Worm (Caenorhabditis elegans) whole organism, late embryonic: Measurements from ENCODE around the gene Y110A2AL.7.

Experiments used
- C08G9.2 ChIP-seq: sonication (generic microtip); optimal IDR thresholded peaks from 2 replicates; lab custom pipeline; 2016; ENCODE audit warnings: mild to moderate bottlenecking, missing genetic modification characterization, moderate library complexity, missing compliant biosample characterization
- F13H6.1 ChIP-seq: sonication (generic microtip); optimal IDR thresholded peaks from 2 replicates; lab custom pipeline; 2016; ENCODE audit warnings: missing genetic modification characterization, missing compliant biosample characterization
- K09A11.1 ChIP-seq: sonication (generic microtip); optimal IDR thresholded peaks from 2 replicates; lab custom pipeline; 2017; ENCODE audit warnings: antibody characterized with exemption, mild to moderate bottlenecking, missing genetic modification characterization, missing compliant biosample characterization; ENCODE audit not compliant: insufficient read depth
- T23F11.4 ChIP-seq: fragments of 200-800 bp; sonication (Bioruptor generic); optimal IDR thresholded peaks from 2 replicates; lab custom pipeline; 2018; ENCODE audit warnings: mild to moderate bottlenecking, missing genetic modification characterization, missing compliant biosample characterization
- ceh-14 ChIP-seq: sonication (generic microtip); optimal IDR thresholded peaks from 2 replicates; lab custom pipeline; 2016; ENCODE audit warnings: missing genotype, missing genetic modification characterization, missing compliant biosample characterization
- ceh-18 ChIP-seq: sonication (generic microtip); optimal IDR thresholded peaks from 2 replicates; lab custom pipeline; 2016; ENCODE audit warnings: missing genetic modification characterization, missing compliant biosample characterization
- ceh-30 ChIP-seq: fragments of 150-350 bp; optimal IDR thresholded peaks from 2 replicates; lab custom pipeline; 2014; ENCODE audit warnings: missing biosample characterization, missing genetic modification characterization
- ceh-48 ChIP-seq: sonication (generic microtip); optimal IDR thresholded peaks from 2 replicates; lab custom pipeline; 2016; ENCODE audit warnings: missing genetic modification characterization, inconsistent platforms, missing compliant biosample characterization
- ceh-6 ChIP-seq: fragments of 200-800 bp; sonication (Bioruptor generic); optimal IDR thresholded peaks from 2 replicates; lab custom pipeline; 2018; ENCODE audit warnings: mild to moderate bottlenecking, missing genetic modification characterization, missing compliant biosample characterization
- ceh-9 ChIP-seq: sonication (generic microtip); optimal IDR thresholded peaks from 2 replicates; lab custom pipeline; 2016; ENCODE audit warnings: mild to moderate bottlenecking, missing genetic modification characterization, inconsistent platforms, missing compliant biosample characterization
- che-1 ChIP-seq: sonication (generic microtip); optimal IDR thresholded peaks from 2 replicates; lab custom pipeline; 2016; ENCODE audit warnings: mild to moderate bottlenecking, missing genetic modification characterization, missing compliant biosample characterization
- dmd-4 ChIP-seq: sonication (generic microtip); optimal IDR thresholded peaks from 2 replicates; lab custom pipeline; 2016; ENCODE audit warnings: borderline replicate concordance, missing genetic modification characterization, missing compliant biosample characterization
- eyg-1 ChIP-seq: sonication (generic microtip); optimal IDR thresholded peaks from 2 replicates; lab custom pipeline; 2016; ENCODE audit warnings: missing genotype, missing genetic modification characterization, missing compliant biosample characterization
- fax-1 ChIP-seq: sonication (generic microtip); optimal IDR thresholded peaks from 2 replicates; lab custom pipeline; 2016; ENCODE audit warnings: missing genotype, missing genetic modification characterization, missing compliant biosample characterization
- fkh-10 ChIP-seq: fragments of 150-350 bp; optimal IDR thresholded peaks from 2 replicates; lab custom pipeline; 2014; ENCODE audit warnings: missing biosample characterization, missing genetic modification reagents, missing genetic modification characterization
- fkh-6 ChIP-seq: sonication (generic microtip); optimal IDR thresholded peaks from 2 replicates; lab custom pipeline; 2016; ENCODE audit warnings: missing genetic modification characterization, missing compliant biosample characterization
- gmeb-2 ChIP-seq: sonication (generic microtip); optimal IDR thresholded peaks from 2 replicates; lab custom pipeline; 2016; ENCODE audit warnings: missing genetic modification characterization, inconsistent platforms, missing compliant biosample characterization
- hlh-13 ChIP-seq: fragments of 200-800 bp; sonication (Bioruptor generic); optimal IDR thresholded peaks from 2 replicates; lab custom pipeline; 2018; ENCODE audit warnings: mild to moderate bottlenecking, missing genetic modification characterization, missing compliant biosample characterization
- hlh-6 ChIP-seq: sonication (generic microtip); optimal IDR thresholded peaks from 2 replicates; lab custom pipeline; 2016; ENCODE audit warnings: missing genotype, missing genetic modification characterization, missing compliant biosample characterization
- hlh-8 ChIP-seq: sonication (generic microtip); optimal IDR thresholded peaks from 2 replicates; lab custom pipeline; 2016; ENCODE audit warnings: missing genotype, missing genetic modification characterization, missing compliant biosample characterization
- lin-11 ChIP-seq: fragments of 200-800 bp; sonication (Bioruptor generic); optimal IDR thresholded peaks from 2 replicates; lab custom pipeline; 2018; ENCODE audit warnings: mild to moderate bottlenecking, missing genetic modification characterization, missing compliant biosample characterization
- madf-2 ChIP-seq: sonication (generic microtip); optimal IDR thresholded peaks from 2 replicates; lab custom pipeline; 2017; ENCODE audit warnings: missing genetic modification characterization, missing compliant biosample characterization
- nfya-1 ChIP-seq: sonication (generic microtip); optimal IDR thresholded peaks from 2 replicates; lab custom pipeline; 2017; ENCODE audit warnings: missing genetic modification characterization, mild to moderate bottlenecking, missing compliant biosample characterization, antibody characterized with exemption, moderate library complexity
- nhr-11 ChIP-seq: fragments of 150-350 bp; optimal IDR thresholded peaks from 2 replicates; lab custom pipeline; 2014; ENCODE audit warnings: missing biosample characterization, missing genetic modification characterization
- nhr-232 ChIP-seq: sonication (generic microtip); optimal IDR thresholded peaks from 2 replicates; lab custom pipeline; 2016; ENCODE audit warnings: missing genetic modification characterization, missing compliant biosample characterization
- pag-3 ChIP-seq: sonication (generic microtip); optimal IDR thresholded peaks from 2 replicates; lab custom pipeline; 2016; ENCODE audit warnings: missing compliant biosample characterization, missing genetic modification characterization, borderline replicate concordance
- pat-9 ChIP-seq: fragments of 200-800 bp; sonication (Bioruptor generic); optimal IDR thresholded peaks from 2 replicates; lab custom pipeline; 2018; ENCODE audit warnings: mild to moderate bottlenecking, missing genetic modification characterization, moderate library complexity, missing compliant biosample characterization
- pax-1 ChIP-seq: fragments of 150-350 bp; optimal IDR thresholded peaks from 2 replicates; lab custom pipeline; 2014; ENCODE audit warnings: missing biosample characterization, missing genetic modification characterization
- pha-4 ChIP-seq: fragments of 150-350 bp; optimal IDR thresholded peaks from 2 replicates; lab custom pipeline; 2018; ENCODE audit warnings: missing biosample characterization, missing genetic modification reagents, missing genetic modification characterization
- pros-1 ChIP-seq: fragments of 150-350 bp; optimal IDR thresholded peaks from 2 replicates; lab custom pipeline; 2014; ENCODE audit warnings: missing biosample characterization, missing genetic modification reagents, missing genetic modification characterization
- sox-2 ChIP-seq: fragments of 200-800 bp; sonication (Bioruptor generic); IDR thresholded peaks from 2 replicates; pipeline ENCODE4 v1.3.6; 2022; ENCODE audit warnings: missing genetic modification reagents, missing genetic modification characterization, missing compliant biosample characterization
- sox-4 ChIP-seq: sonication (generic microtip); optimal IDR thresholded peaks from 2 replicates; lab custom pipeline; 2017; ENCODE audit warnings: mild to moderate bottlenecking, missing genetic modification characterization, inconsistent platforms, missing compliant biosample characterization
- tbx-2 ChIP-seq: sonication (generic microtip); optimal IDR thresholded peaks from 2 replicates; lab custom pipeline; 2016; ENCODE audit warnings: missing genetic modification characterization, missing compliant biosample characterization
- tbx-7 ChIP-seq: sonication (generic microtip); optimal IDR thresholded peaks from 2 replicates; lab custom pipeline; 2016; ENCODE audit warnings: missing genotype, missing genetic modification characterization, missing compliant biosample characterization
- ttx-3 ChIP-seq: sonication (generic microtip); optimal IDR thresholded peaks from 2 replicates; lab custom pipeline; 2016; ENCODE audit warnings: missing genetic modification reagents, missing genetic modification characterization, missing compliant biosample characterization
- unc-55 ChIP-seq: sonication (generic microtip); optimal IDR thresholded peaks from 2 replicates; lab custom pipeline; 2017; ENCODE audit warnings: missing biosample characterization, missing genetic modification reagents, missing genetic modification characterization
- unc-86 ChIP-seq: sonication (generic microtip); optimal IDR thresholded peaks from 2 replicates; lab custom pipeline; 2016; ENCODE audit warnings: missing genetic modification characterization, missing compliant biosample characterization

Gene Y110A2AL.7

DNA sequence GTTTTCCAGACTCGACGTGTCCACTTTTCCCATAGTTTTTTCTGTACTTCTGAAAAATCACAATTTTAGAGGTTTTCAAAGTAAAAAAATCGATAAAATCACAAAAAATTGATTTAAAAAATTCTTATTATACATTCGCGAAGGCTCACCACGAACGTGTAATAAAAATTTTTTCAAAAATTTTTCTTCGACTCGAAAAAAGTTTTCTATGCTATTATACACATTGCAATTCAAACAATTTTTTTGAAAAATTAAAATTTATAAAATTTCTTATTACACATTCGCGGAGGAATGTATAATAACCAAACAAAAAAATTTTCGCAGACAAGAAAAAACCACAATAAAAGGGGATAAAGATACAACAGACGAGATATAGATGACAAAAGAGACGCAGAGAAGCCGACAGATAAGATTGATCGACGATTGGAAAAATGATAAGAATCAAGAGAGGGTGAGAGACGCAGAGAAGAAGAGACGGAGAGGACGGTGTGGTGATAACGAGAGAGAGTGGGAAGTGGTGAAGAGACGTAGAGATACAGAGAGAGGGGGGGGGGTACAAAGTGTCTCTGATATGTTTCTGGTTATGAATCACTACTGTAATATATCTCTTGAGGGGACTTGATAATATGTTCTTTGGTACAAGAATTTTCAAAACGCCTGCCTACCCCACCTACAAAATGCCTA lies 42.3 kb downstream of the Y110A2AL.7 start, which contains the start of gene nhr-119 (continued):
- TF ChIP-seq pax-1 (tag; lab: Kevin White, UChicago) (no peak), ceh-30 (no peak), che-1 (no peak), eyg-1 (tag; lab: Kevin White, UChicago) (no peak), tbx-2 (tag; lab: Kevin White, UChicago) (no peak), fkh-10 (no peak), unc-55 (GFP tag; lab: Kevin White, UChicago) (peak; percentile 97), nfya-1 (tag; lab: Kevin White, UChicago) (no peak), hlh-6 (tag; lab: Kevin White, UChicago) (no peak), sox-2 (GFP tag; lab: Robert Waterston, UW) (no peak), fkh-6 (tag; lab: Kevin White, UChicago) (no peak)

DNA sequence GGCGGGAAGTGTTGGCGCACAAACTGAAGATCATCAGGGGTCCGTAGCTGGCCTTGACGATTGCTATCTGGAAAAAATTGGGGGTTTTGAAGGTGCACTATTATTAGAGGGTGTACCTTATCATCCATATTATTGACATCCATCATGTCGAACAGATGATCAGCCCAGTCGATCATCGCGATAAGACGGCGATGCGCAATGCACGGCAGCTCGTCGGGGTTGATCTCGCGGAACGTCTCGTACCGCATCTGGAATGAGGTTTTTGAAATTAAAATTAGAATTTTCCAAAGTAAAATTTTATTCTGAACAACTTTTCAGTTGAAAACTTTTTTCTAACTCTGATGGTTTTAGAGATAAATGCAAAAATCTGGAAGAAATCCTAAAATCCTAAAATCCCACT lies 45.0 kb downstream of the Y110A2AL.7 start:
- no peak for TF ChIP-seq dmd-4 (tag; lab: Kevin White, UChicago)
- TF ChIP-seq nhr-11 (tag; lab: Kevin White, UChicago) = no peak
- no peak for TF ChIP-seq hlh-8 (tag; lab: Kevin White, UChicago)
- TF ChIP-seq hlh-13 (GFP tag; lab: Kevin White, UChicago) = no peak
- TF ChIP-seq unc-86 (tag; lab: Kevin White, UChicago) = no peak
- TF ChIP-seq pros-1 (tag; lab: Kevin White, UChicago) = no peak

DNA sequence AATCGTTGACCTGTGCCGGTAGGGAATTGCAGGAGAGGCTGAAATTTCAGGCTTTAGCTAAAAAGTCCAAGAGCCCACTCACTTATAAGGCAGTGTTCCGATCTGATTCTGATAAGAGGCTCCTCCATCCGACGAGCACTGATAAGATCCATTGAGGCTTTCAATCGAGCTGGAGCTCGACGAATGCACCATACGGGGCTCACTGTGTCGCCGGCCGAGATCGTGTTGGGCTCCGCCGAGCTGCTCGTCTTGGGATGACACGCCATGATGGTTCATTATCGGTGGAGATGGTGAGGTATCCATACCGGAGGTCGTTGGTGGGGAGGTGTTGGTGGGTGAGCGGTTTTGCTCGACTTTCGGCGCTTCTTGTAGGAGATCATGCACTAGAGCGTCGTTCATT lies 46.6 kb downstream of the Y110A2AL.7 start:
- TF ChIP-seq nhr-232 (no peak), K09A11.1 (no peak), pag-3 (tag; lab: Kevin White, UChicago) (no peak), pat-9 (tag; lab: Kevin White, UChicago) (no peak), ceh-14 (tag; lab: Kevin White, UChicago) (no peak), ceh-9 (no peak), ttx-3 (tag; lab: Kevin White, UChicago) (no peak), dmd-4 (tag; lab: Kevin White, UChicago) (no peak), tbx-2 (tag; lab: Kevin White, UChicago) (no peak), nfya-1 (tag; lab: Kevin White, UChicago) (no peak), ceh-6 (GFP tag; lab: Kevin White, UChicago) (no peak), F13H6.1 (tag; lab: Kevin White, UChicago) (no peak)

DNA sequence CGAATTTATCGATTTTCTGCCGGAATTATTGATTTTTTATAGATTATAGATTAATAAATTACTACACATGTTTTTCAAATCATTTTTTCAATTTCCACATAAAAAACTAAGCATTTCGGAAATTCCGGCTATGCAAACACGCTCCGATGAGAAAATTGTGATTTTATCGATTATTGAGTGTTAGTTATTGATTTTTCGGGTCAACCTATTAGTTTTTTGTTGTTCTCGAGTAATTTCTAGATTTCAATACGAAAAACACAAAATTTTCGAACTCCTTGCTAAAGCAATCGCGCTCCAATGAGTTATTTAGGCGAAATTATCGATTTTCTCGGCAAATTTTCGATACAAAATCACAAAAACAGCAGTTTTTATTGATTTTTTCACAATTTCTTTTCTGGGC lies 47.6 kb downstream of the Y110A2AL.7 start:
- no peak for TF ChIP-seq eyg-1 (tag; lab: Kevin White, UChicago)
- TF ChIP-seq pha-4 (tag; lab: Kevin White, UChicago) = no peak
- TF ChIP-seq gmeb-2 (tag; lab: Kevin White, UChicago) = no peak
- TF ChIP-seq tbx-7 (tag; lab: Kevin White, UChicago) = no peak
- no peak for TF ChIP-seq fax-1 (tag; lab: Kevin White, UChicago)
- TF ChIP-seq K09A11.1 = no peak
- TF ChIP-seq hlh-6 (tag; lab: Kevin White, UChicago) = no peak
- TF ChIP-seq ceh-48 (tag; lab: Kevin White, UChicago) = no peak
- no peak for TF ChIP-seq ceh-18 (tag; lab: Kevin White, UChicago)
- no peak for TF ChIP-seq pax-1 (tag; lab: Kevin White, UChicago)
- no peak for TF ChIP-seq T23F11.4 (GFP tag; lab: Kevin White, UChicago)
- no peak for TF ChIP-seq fkh-10
- TF ChIP-seq madf-2 = no peak
- no peak for TF ChIP-seq ceh-9
- no peak for TF ChIP-seq ceh-14 (tag; lab: Kevin White, UChicago)
- no peak for TF ChIP-seq sox-4 (tag; lab: Kevin White, UChicago)
- TF ChIP-seq lin-11 (tag; lab: Kevin White, UChicago) = no peak
- TF ChIP-seq F13H6.1 (tag; lab: Kevin White, UChicago) = no peak
- no peak for TF ChIP-seq hlh-8 (tag; lab: Kevin White, UChicago)
- TF ChIP-seq C08G9.2 (tag; lab: Kevin White, UChicago) = no peak
